Worm (Caenorhabditis elegans) whole organism, midembryonic: Measurements from ENCODE around the gene cyp-25A4.

Experiments
- cog-1 ChIP-seq: sonication (generic microtip); optimal IDR thresholded peaks from 2 replicates; lab custom pipeline; 2016; ENCODE audit warnings: missing genetic modification characterization, missing compliant biosample characterization
- ref-1 ChIP-seq: fragments of 200-800 bp; sonication (Bioruptor generic); conservative IDR thresholded peaks from 2 replicates; pipeline ENCODE4 v1.3.6; 2022; ENCODE audit warnings: missing genetic modification reagents, missing genetic modification characterization, missing compliant biosample characterization
- tab-1 ChIP-seq: fragments of 200-800 bp; sonication (Bioruptor generic); IDR thresholded peaks from 2 replicates; pipeline ENCODE4 v1.3.6; 2022; ENCODE audit warnings: missing genetic modification characterization, missing compliant biosample characterization
- ztf-23 ChIP-seq: fragments of 200-800 bp; sonication (Bioruptor generic); IDR thresholded peaks from 2 replicates; pipeline ENCODE4 v1.3.6; 2022; ENCODE audit warnings: missing genetic modification reagents, missing genetic modification characterization, missing compliant biosample characterization

- TF ChIP-seq tab-1 (no peak), cog-1 (tag; lab: Kevin White, UChicago) (no peak), ref-1 (GFP tag; lab: Robert Waterston, UW) (no peak), ztf-23 (GFP tag; lab: Robert Waterston, UW) (no peak)
Measured at ce11 chrIII:3803113-3803512, 48.8 kb downstream of the cyp-25A4 start.
